Fruit fly (Drosophila melanogaster) whole organism, embryonic: ENCODE measurements around the gene DEF8.
A peak's percentile ranks its signal among the peaks of the same experiment; 100 is the strongest.

Experiments used
- Adf1 ChIP-seq: fragments of 200-800 bp; sonication (Bioruptor generic); IDR thresholded peaks from 2 replicates; pipeline ENCODE4 v1.3.6; 2022; ENCODE audit warnings: missing biosample characterization, missing genetic modification characterization
- Asciz ChIP-seq: fragments of 200-800 bp; sonication (Bioruptor generic); optimal IDR thresholded peaks from 2 replicates; lab custom pipeline; 2017; ENCODE audit warnings: missing biosample characterization, mild to moderate bottlenecking, missing genetic modification characterization, missing genetic modification reagents
- Blimp-1 ChIP-seq: fragments of 200-800 bp; sonication (Bioruptor generic); optimal IDR thresholded peaks from 3 replicates; lab custom pipeline; 2018; ENCODE audit warnings: missing biosample characterization, missing genetic modification characterization, mild to moderate bottlenecking, moderate library complexity, missing genetic modification reagents
- CG10267 ChIP-seq: fragments of 200-800 bp; sonication (Bioruptor generic); optimal IDR thresholded peaks from 2 replicates; lab custom pipeline; 2018; ENCODE audit warnings: missing biosample characterization, mild to moderate bottlenecking, missing genetic modification characterization, moderate library complexity
- CG10543 ChIP-seq: fragments of 200-800 bp; sonication (Bioruptor generic); optimal IDR thresholded peaks from 3 replicates; lab custom pipeline; 2017; ENCODE audit warnings: missing biosample characterization, mild to moderate bottlenecking, missing genetic modification characterization, moderate library complexity
- CG10979 ChIP-seq: fragments of 200-800 bp; sonication (Bioruptor generic); optimal IDR thresholded peaks from 2 replicates; lab custom pipeline; 2018; ENCODE audit warnings: missing biosample characterization, mild to moderate bottlenecking, missing genetic modification characterization, moderate library complexity
- CG11085 ChIP-seq: fragments of 200-800 bp; sonication (Bioruptor generic); IDR thresholded peaks from 2 replicates; pipeline ENCODE4 v1.3.6; 2022; ENCODE audit warnings: missing biosample characterization, missing genetic modification characterization
- CG11696 ChIP-seq: fragments of 200-800 bp; sonication (Bioruptor generic); IDR thresholded peaks from 2 replicates; pipeline ENCODE4 v1.3.6; 2022; ENCODE audit warnings: missing biosample characterization, missing genetic modification characterization
- CG12744 ChIP-seq: fragments of 200-800 bp; sonication (Bioruptor generic); optimal IDR thresholded peaks from 2 replicates; lab custom pipeline; 2016; ENCODE audit warnings: missing biosample characterization, missing genetic modification characterization
- CG12942 ChIP-seq: fragments of 200-800 bp; sonication (Bioruptor generic); optimal IDR thresholded peaks from 3 replicates; lab custom pipeline; 2016; ENCODE audit warnings: missing biosample characterization, missing genetic modification characterization
- CG14014 ChIP-seq: fragments of 200-800 bp; sonication (Bioruptor generic); IDR thresholded peaks from 2 replicates; pipeline ENCODE4 v1.3.6; 2022; ENCODE audit warnings: missing biosample characterization, missing genetic modification characterization
- CG16813 ChIP-seq: fragments of 200-800 bp; sonication (Bioruptor generic); IDR thresholded peaks from 3 replicates; pipeline ENCODE4 v1.3.6; 2022; ENCODE audit warnings: missing biosample characterization, missing genetic modification characterization; ENCODE audit not compliant: partially characterized antibody
- CG17186 ChIP-seq: fragments of 200-800 bp; sonication (Bioruptor generic); optimal IDR thresholded peaks from 3 replicates; lab custom pipeline; 2017; ENCODE audit warnings: missing biosample characterization, missing genetic modification reagents, missing genetic modification characterization
- CG17361 ChIP-seq: fragments of 200-800 bp; sonication (Bioruptor generic); IDR thresholded peaks from 3 replicates; pipeline ENCODE4 v1.3.6; 2022; ENCODE audit warnings: missing biosample characterization, missing genetic modification characterization
- CG1792 ChIP-seq: fragments of 200-800 bp; sonication (Bioruptor generic); optimal IDR thresholded peaks from 2 replicates; lab custom pipeline; 2016; ENCODE audit warnings: missing biosample characterization, missing genetic modification characterization
- CG2889 ChIP-seq: fragments of 200-800 bp; sonication (Bioruptor generic); IDR thresholded peaks from 3 replicates; pipeline ENCODE4 v1.3.6; 2022; ENCODE audit warnings: missing biosample characterization, missing genetic modification characterization
- CG33557 ChIP-seq: fragments of 200-800 bp; sonication (Bioruptor generic); optimal IDR thresholded peaks from 2 replicates; lab custom pipeline; 2019; ENCODE audit warnings: missing biosample characterization, mild to moderate bottlenecking, missing genetic modification characterization, moderate library complexity
- CG6254 ChIP-seq: fragments of 200-800 bp; sonication (Bioruptor generic); optimal IDR thresholded peaks from 3 replicates; lab custom pipeline; 2017; ENCODE audit warnings: mild to moderate bottlenecking, missing biosample characterization, missing genetic modification reagents, missing genetic modification characterization
- CG7556 ChIP-seq: fragments of 200-800 bp; sonication (Bioruptor generic); optimal IDR thresholded peaks from 2 replicates; lab custom pipeline; 2017; ENCODE audit warnings: missing biosample characterization, mild to moderate bottlenecking, missing genetic modification characterization
- Dbx ChIP-seq: fragments of 200-800 bp; sonication (Bioruptor generic); IDR thresholded peaks from 3 replicates; pipeline ENCODE4 v1.3.6; 2022; ENCODE audit warnings: missing biosample characterization, missing genetic modification characterization
- Drgx ChIP-seq: fragments of 200-800 bp; sonication (Bioruptor generic); IDR thresholded peaks from 2 replicates; pipeline ENCODE4 v1.3.6; 2022; ENCODE audit warnings: missing biosample characterization, missing genetic modification characterization
- Gug ChIP-seq: fragments of 200-800 bp; sonication (Bioruptor generic); IDR thresholded peaks from 4 replicates; pipeline ENCODE4 v1.3.6; 2022; ENCODE audit warnings: missing biosample characterization, missing genetic modification characterization
- Hr39 ChIP-seq: fragments of >200 bp; optimal IDR thresholded peaks from 2 replicates; lab custom pipeline; 2017
- Mrtf ChIP-seq: fragments of 200-800 bp; sonication (Bioruptor generic); IDR thresholded peaks from 3 replicates; pipeline ENCODE4 v1.3.6; 2022; ENCODE audit warnings: missing biosample characterization, missing genetic modification characterization
- Nf-YC ChIP-seq: fragments of 200-800 bp; optimal IDR thresholded peaks from 3 replicates; lab custom pipeline; 2019; ENCODE audit warnings: missing biosample characterization, mild to moderate bottlenecking, missing genetic modification characterization, moderate library complexity
- Xrp1 ChIP-seq: fragments of 200-800 bp; sonication (Bioruptor generic); IDR thresholded peaks from 2 replicates; pipeline ENCODE4 v1.3.6; 2022; ENCODE audit warnings: missing biosample characterization, missing genetic modification characterization
- bigmax ChIP-seq: fragments of 200-800 bp; sonication (Bioruptor generic); optimal IDR thresholded peaks from 2 replicates; lab custom pipeline; 2018; ENCODE audit warnings: missing biosample characterization, mild to moderate bottlenecking, missing genetic modification characterization
- bsh ChIP-seq, 2 experiments: fragments of 200-800 bp; sonication (Bioruptor generic); optimal IDR thresholded peaks; 2 replicates each; lab custom pipeline; 2017 to 2018; ENCODE audit warnings: mild to moderate bottlenecking in 2 of 2, missing biosample characterization in 2 of 2, missing genetic modification characterization in 2 of 2, moderate library complexity in 1 of 2
- crol ChIP-seq: fragments of 200-800 bp; sonication (Bioruptor generic); IDR thresholded peaks from 2 replicates; pipeline ENCODE4 v1.3.6; 2022; ENCODE audit warnings: missing biosample characterization, missing genetic modification characterization
- dm ChIP-seq: fragments of 200-800 bp; sonication (Bioruptor generic); optimal IDR thresholded peaks from 3 replicates; lab custom pipeline; 2016; ENCODE audit warnings: missing biosample characterization, missing genetic modification characterization
- eve ChIP-seq, 2 experiments: fragments of >200 bp; optimal IDR thresholded peaks; 2 replicates each; lab custom pipeline; 2017; ENCODE audit warnings: missing biosample characterization in 2 of 2, missing genetic modification characterization in 2 of 2
- her ChIP-seq: fragments of 200-800 bp; sonication (Bioruptor generic); optimal IDR thresholded peaks from 2 replicates; lab custom pipeline; 2016; ENCODE audit warnings: missing biosample characterization, missing genetic modification characterization
- kah ChIP-seq: fragments of 200-800 bp; sonication (Bioruptor generic); optimal IDR thresholded peaks from 2 replicates; lab custom pipeline; 2018; ENCODE audit warnings: missing biosample characterization, mild to moderate bottlenecking, missing genetic modification characterization
- luna ChIP-seq: fragments of 200-800 bp; sonication (Bioruptor generic); optimal IDR thresholded peaks from 2 replicates; lab custom pipeline; 2016; ENCODE audit warnings: missing biosample characterization, missing genetic modification characterization
- nom ChIP-seq: fragments of 200-800 bp; sonication (Bioruptor generic); optimal IDR thresholded peaks from 2 replicates; lab custom pipeline; 2017; ENCODE audit warnings: missing biosample characterization, missing genetic modification characterization, mild to moderate bottlenecking, moderate library complexity, missing genetic modification reagents
- org-1 ChIP-seq: fragments of 200-800 bp; sonication (Bioruptor generic); optimal IDR thresholded peaks from 2 replicates; lab custom pipeline; 2017; ENCODE audit warnings: missing biosample characterization, missing genetic modification characterization
- pb ChIP-seq: fragments of 200-800 bp; sonication (Bioruptor generic); optimal IDR thresholded peaks from 3 replicates; lab custom pipeline; 2016; ENCODE audit warnings: missing biosample characterization, missing genetic modification characterization
- ro ChIP-seq: fragments of 200-800 bp; sonication (Bioruptor generic); IDR thresholded peaks from 2 replicates; pipeline ENCODE4 v1.3.6; 2022; ENCODE audit warnings: missing biosample characterization, missing genetic modification characterization
- row ChIP-seq: fragments of 200-800 bp; sonication (Bioruptor generic); IDR thresholded peaks from 3 replicates; pipeline ENCODE4 v1.3.6; 2022; ENCODE audit warnings: missing biosample characterization, missing genetic modification characterization
- run ChIP-seq: fragments of 200-800 bp; sonication (Bioruptor generic); optimal IDR thresholded peaks from 3 replicates; lab custom pipeline; 2018; ENCODE audit warnings: missing biosample characterization, mild to moderate bottlenecking, missing genetic modification characterization
- sna ChIP-seq: fragments of 200-800 bp; sonication (Bioruptor generic); IDR thresholded peaks from 2 replicates; pipeline ENCODE4 v1.3.6; 2022; ENCODE audit warnings: missing biosample characterization, missing genetic modification characterization; ENCODE audit not compliant: partially characterized antibody
- sqz ChIP-seq: fragments of 200-800 bp; sonication (Bioruptor generic); optimal IDR thresholded peaks from 3 replicates; lab custom pipeline; 2018; ENCODE audit warnings: missing biosample characterization, mild to moderate bottlenecking, missing genetic modification characterization
- tap ChIP-seq: fragments of 200-800 bp; optimal IDR thresholded peaks from 3 replicates; lab custom pipeline; 2019; ENCODE audit warnings: missing biosample characterization, mild to moderate bottlenecking, missing genetic modification characterization, moderate library complexity
- toy ChIP-seq: fragments of 200-800 bp; sonication (Bioruptor generic); IDR thresholded peaks from 2 replicates; pipeline ENCODE4 v1.3.6; 2022; ENCODE audit warnings: missing biosample characterization, missing genetic modification characterization
- ttk ChIP-seq: fragments of 200-800 bp; sonication (Bioruptor generic); IDR thresholded peaks from 2 replicates; pipeline ENCODE4 v2.1.2; 2022; ENCODE audit warnings: missing biosample characterization, missing genetic modification characterization
- zfh1 ChIP-seq: fragments of 200-800 bp; sonication (Bioruptor generic); IDR thresholded peaks from 3 replicates; pipeline ENCODE4 v1.3.6; 2022; ENCODE audit warnings: missing biosample characterization, missing genetic modification characterization
- zfh2 ChIP-seq: fragments of 200-800 bp; sonication (Bioruptor generic); optimal IDR thresholded peaks from 2 replicates; lab custom pipeline; 2016; ENCODE audit warnings: missing biosample characterization, missing genetic modification characterization

DEF8 gene

DNA sequence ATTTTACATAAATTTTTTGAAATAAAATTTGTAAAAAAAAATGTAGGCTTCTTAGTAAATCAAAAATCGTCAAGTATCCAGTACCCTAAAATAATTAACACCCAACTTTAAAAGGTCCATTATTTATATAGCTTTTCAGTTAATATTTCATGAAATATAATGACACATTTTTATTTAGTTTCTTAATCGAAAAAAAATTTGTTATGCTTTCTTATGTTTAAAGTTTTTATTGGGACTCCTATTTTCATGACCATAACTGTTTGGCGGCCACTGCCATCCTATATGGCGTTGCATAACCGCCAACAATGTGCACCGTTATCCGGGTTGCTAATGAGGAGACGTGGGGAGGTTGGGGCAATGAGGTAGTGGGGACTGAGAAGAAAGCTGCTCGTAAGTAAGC is 23.4 kb upstream of the DEF8 start (continued):
- TF ChIP-seq row (GFP tag; lab: Robert Waterston, UW) (no peak), CG14014 (GFP tag; lab: Robert Waterston, UW) (no peak), Gug (GFP tag; lab: Robert Waterston, UW) (no peak), sqz (GFP tag; lab: Kevin White, UChicago) (no peak), eve (GFP tag; optimal IDR thresholded peaks at IDR 0.05; lab: Kevin White, UChicago) (no peak), Dbx (GFP tag; lab: Robert Waterston, UW) (no peak), luna (GFP tag; lab: Kevin White, UChicago) (no peak), ro (GFP tag; lab: Robert Waterston, UW) (no peak), CG17186 (GFP tag; lab: Kevin White, UChicago) (no peak), bigmax (GFP tag; lab: Kevin White, UChicago) (no peak), CG12942 (GFP tag; lab: Kevin White, UChicago) (no peak), CG17361 (GFP tag; lab: Robert Waterston, UW) (no peak), her (no peak), Blimp-1 (GFP tag; lab: Kevin White, UChicago) (peak; percentile 30), zfh1 (GFP tag; lab: Robert Waterston, UW) (0 out of 3 replicates have a peak, but pooled peaks have one; percentile 18), Xrp1 (GFP tag; lab: Robert Waterston, UW) (0 out of 2 replicates have a peak, but pooled peaks have one; percentile 11), ttk (no peak), CG10979 (tag; lab: Kevin White, UChicago) (peak; percentile 37), CG16813 (no peak), CG10267 (tag; lab: Kevin White, UChicago) (peak; percentile 5)

DNA sequence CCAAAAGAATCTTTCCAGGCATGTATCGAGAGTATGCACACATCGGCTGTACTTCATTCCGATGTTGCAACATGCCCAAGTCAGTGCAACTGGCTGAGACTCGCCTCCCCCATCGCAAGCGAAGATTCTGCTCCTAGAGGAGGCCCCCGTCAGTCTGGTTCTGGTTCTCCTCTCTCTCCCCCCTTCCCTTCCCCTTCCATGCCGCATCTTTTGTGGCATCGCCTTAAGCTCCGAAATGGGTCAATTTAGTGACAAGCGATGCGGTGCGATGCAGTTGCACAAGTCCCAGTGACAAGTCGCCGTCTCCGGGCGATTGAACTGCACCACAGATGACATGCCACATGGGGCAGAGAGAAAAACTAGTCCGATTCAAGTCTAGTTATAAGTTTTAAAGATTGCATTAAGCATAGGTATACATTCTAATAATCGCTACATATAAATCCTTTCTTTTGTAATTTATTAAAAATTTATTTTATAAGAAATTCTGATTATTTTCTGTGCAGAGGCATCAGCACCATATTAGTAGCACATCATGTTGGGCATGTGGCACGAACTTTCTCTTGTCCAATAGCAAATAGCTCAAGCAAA is 22.8 kb upstream of the DEF8 start:
- TF ChIP-seq toy (GFP tag; lab: Robert Waterston, UW) (no peak), CG2889 (GFP tag; lab: Robert Waterston, UW) (no peak), Drgx (GFP tag; lab: Robert Waterston, UW) (peak; percentile 60), CG6254 (GFP tag; lab: Kevin White, UChicago) (peak; percentile 4), Asciz (GFP tag; lab: Kevin White, UChicago) (peak; percentile 4), bsh (GFP tag; optimal IDR thresholded peaks at IDR 0.05; lab: Kevin White, UChicago) (peak in 1 of 2 experiments; percentile 32), Xrp1 (GFP tag; lab: Robert Waterston, UW) (peak; percentile 30; the same call in 1 of the 2 replicates), nom (GFP tag; lab: Kevin White, UChicago) (peak; percentile 33), crol (GFP tag; lab: Robert Waterston, UW) (peak; percentile 64), CG17361 (GFP tag; lab: Robert Waterston, UW) (0 out of 3 replicates have a peak, but pooled peaks have one; percentile 7), CG11085 (GFP tag; lab: Robert Waterston, UW) (no peak)
- TF ChIP-seq, all 482 proteins: peak for 8

DNA sequence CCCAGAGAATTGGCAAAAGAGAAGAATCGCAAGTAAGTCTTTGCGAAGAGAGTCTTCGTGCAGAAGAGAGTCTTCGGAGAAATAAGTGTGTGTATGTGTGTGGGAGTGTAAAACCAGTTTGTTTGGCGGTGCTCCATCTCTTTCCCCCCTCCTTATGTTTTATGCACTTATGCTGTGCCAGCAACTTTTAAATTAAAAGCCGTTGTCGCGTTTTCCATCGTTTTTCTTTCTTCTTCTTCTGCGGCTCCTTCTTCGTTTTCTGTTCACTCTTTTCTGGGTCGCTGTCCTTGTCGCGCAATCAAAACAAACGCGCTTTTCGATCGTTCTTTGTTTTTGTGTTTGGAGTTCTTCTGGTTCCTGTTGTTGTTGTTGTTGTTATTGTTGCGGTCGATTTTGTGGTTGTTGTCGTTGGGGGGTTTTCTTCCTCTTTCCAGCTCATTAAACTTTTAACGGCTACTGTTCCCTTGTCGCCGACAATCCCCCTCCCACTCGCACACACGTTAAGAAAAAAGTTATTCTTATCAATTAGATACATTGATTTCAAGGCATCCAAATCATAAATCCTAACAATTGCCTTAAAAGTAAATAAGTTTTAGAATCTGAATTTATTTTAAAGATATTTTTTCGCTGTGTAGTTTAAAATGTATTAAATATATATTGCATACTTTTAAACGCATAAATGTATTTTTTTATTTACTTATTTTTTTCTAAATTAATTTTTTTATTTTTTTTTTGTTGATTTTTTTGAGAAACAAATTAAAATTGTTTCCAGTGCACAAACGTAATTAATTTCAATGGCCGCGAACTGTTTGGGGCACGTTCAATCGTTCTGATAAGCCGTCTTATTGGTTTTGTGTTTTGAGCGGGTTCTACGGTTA is 20.6 kb upstream of the DEF8 start:
- TF ChIP-seq zfh2 (no peak), org-1 (GFP tag; lab: Kevin White, UChicago) (peak; percentile 49), Mrtf (no peak), CG1792 (GFP tag; lab: Kevin White, UChicago) (no peak), Hr39 (lab: Kevin White, UChicago) (no peak), pb (no peak), dm (GFP tag; lab: Kevin White, UChicago) (no peak), CG11696 (no peak), run (tag; lab: Kevin White, UChicago) (peak; percentile 78), Adf1 (GFP tag; lab: Robert Waterston, UW) (no peak), CG7556 (GFP tag; lab: Kevin White, UChicago) (peak; percentile 89), CG12744 (GFP tag; lab: Kevin White, UChicago) (no peak), CG33557 (GFP tag; lab: Kevin White, UChicago) (peak; percentile 96), sna (no peak), tap (peak; percentile 78), Nf-YC (tag; lab: Kevin White, UChicago) (peak; percentile 67), kah (GFP tag; lab: Kevin White, UChicago) (peak; percentile 59), CG10543 (GFP tag; lab: Kevin White, UChicago) (no peak)
